Fruit fly (Drosophila melanogaster): ENCODE data around the gene gny.

Gene gny

dm6 chr2L:10386208-10386805 lies 6.4 kb downstream of the gny start, which contains the start of the genes Cdk1 and mRpS7 (continued):
- TF ChIP-seq CG4820 (GFP tag; optimal IDR thresholded peaks at IDR 0.05): peak; percentile 70
- TF ChIP-seq Nf-YC (tag; optimal IDR thresholded peaks at IDR 0.05): peak; percentile 59
- peak; percentile 29 to 62 for TF ChIP-seq dpn (GFP tag; optimal IDR thresholded peaks at IDR 0.05)
- peak; percentile 66 for TF ChIP-seq salm (tag; optimal IDR thresholded peaks at IDR 0.05)
- peak; percentile 12 for TF ChIP-seq nau (GFP tag; optimal IDR thresholded peaks at IDR 0.05)
- peak; percentile 34; the same call in 2 of the 3 replicates for TF ChIP-seq CG34422 (GFP tag; IDR thresholded peaks at IDR 0.05)
- peak; percentile 65; the same call in 2 of the 3 replicates for TF ChIP-seq CG7357 (GFP tag; IDR thresholded peaks at IDR 0.05)
- TF ChIP-seq tio (GFP tag; optimal IDR thresholded peaks at IDR 0.05): peak; percentile 74
- peak; percentile 87 for TF ChIP-seq CG14710 (tag; optimal IDR thresholded peaks at IDR 0.05)
- TF ChIP-seq zen (tag; optimal IDR thresholded peaks at IDR 0.05): peak; percentile 70
- TF ChIP-seq CG15269 (tag; optimal IDR thresholded peaks at IDR 0.05): peak; percentile 83
- TF ChIP-seq Six4 (GFP tag; optimal IDR thresholded peaks at IDR 0.05): peak; percentile 48
- no peak for TF ChIP-seq inv (GFP tag; IDR thresholded peaks at IDR 0.05; ENCODE audit: partially characterized antibody)
- TF ChIP-seq CG1529 (GFP tag; optimal IDR thresholded peaks at IDR 0.05): peak; percentile 45
- peak; percentile 74 for TF ChIP-seq Dp (GFP tag; optimal IDR thresholded peaks at IDR 0.05)
- TF ChIP-seq CG10209 (GFP tag; optimal IDR thresholded peaks at IDR 0.05): peak; percentile 68
- 0 out of 3 replicates have a peak, but pooled peaks have one; percentile 41 for TF ChIP-seq otp (GFP tag; IDR thresholded peaks at IDR 0.05)
- TF ChIP-seq CG8359 (GFP tag; optimal IDR thresholded peaks at IDR 0.05; ENCODE audit: borderline replicate concordance): peak; percentile 27
- 0 out of 2 replicates have a peak, but pooled peaks have one; percentile 16 for TF ChIP-seq Adf1 (GFP tag; IDR thresholded peaks at IDR 0.05)
- TF ChIP-seq CG17612 (GFP tag; IDR thresholded peaks at IDR 0.05): no peak
- no peak for TF ChIP-seq Dip2 (GFP tag; IDR thresholded peaks at IDR 0.05)
- TF ChIP-seq Taf1 (GFP tag; IDR thresholded peaks at IDR 0.05): 0 out of 2 replicates have a peak, but pooled peaks have one; percentile 37
- TF ChIP-seq CG12219 (GFP tag; optimal IDR thresholded peaks at IDR 0.05): peak; percentile 33
- TF ChIP-seq CG30020 (tag; optimal IDR thresholded peaks at IDR 0.05): peak; percentile 100
- TF ChIP-seq CG17328 (GFP tag; IDR thresholded peaks at IDR 0.05): peak; percentile 70
- TF ChIP-seq cwo (GFP tag; optimal IDR thresholded peaks at IDR 0.05): peak; percentile 44
- TF ChIP-seq CG6689 (GFP tag; IDR thresholded peaks at IDR 0.05): peak; percentile 78; the same call in 1 of the 2 replicates
- peak; percentile 85 for TF ChIP-seq CG31441 (GFP tag; IDR thresholded peaks at IDR 0.05)
- peak; percentile 62 for TF ChIP-seq MESR4 (GFP tag; optimal IDR thresholded peaks at IDR 0.05)
- no peak for TF ChIP-seq CG33213 (GFP tag; optimal IDR thresholded peaks at IDR 0.05)
- TF ChIP-seq Ptx1 (GFP tag; IDR thresholded peaks at IDR 0.05): peak; percentile 65
- peak; percentile 70 for TF ChIP-seq CG17829 (tag; optimal IDR thresholded peaks at IDR 0.05)
- peak; percentile 61 for TF ChIP-seq tgo (GFP tag; IDR thresholded peaks at IDR 0.05)
- TF ChIP-seq Awh (GFP tag; IDR thresholded peaks at IDR 0.05): peak; percentile 54; the same call in 1 of the 2 replicates
- no peak for TF ChIP-seq CG6791 (GFP tag; IDR thresholded peaks at IDR 0.05; ENCODE audit: partially characterized antibody)
- peak; percentile 50 for TF ChIP-seq slp2 (GFP tag; optimal IDR thresholded peaks at IDR 0.05)
- TF ChIP-seq CG1647 (GFP tag; optimal IDR thresholded peaks at IDR 0.05): no peak
- TF ChIP-seq CG8388 (GFP tag; optimal IDR thresholded peaks at IDR 0.05): peak; percentile 79
- peak; percentile 76 for TF ChIP-seq CG12659 (GFP tag; optimal IDR thresholded peaks at IDR 0.05)
- peak; percentile 56 for TF ChIP-seq mam (GFP tag; optimal IDR thresholded peaks at IDR 0.05)
- TF ChIP-seq gt (GFP tag; IDR thresholded peaks at IDR 0.05): no peak
- peak; percentile 65 for TF ChIP-seq CG7372 (GFP tag; IDR thresholded peaks at IDR 0.05)
- no peak for TF ChIP-seq CG12236 (GFP tag; optimal IDR thresholded peaks at IDR 0.05)
- peak; percentile 36 for TF ChIP-seq HmgD (GFP tag; optimal IDR thresholded peaks at IDR 0.05)
- peak; percentile 77 for TF ChIP-seq CG9727 (GFP tag; optimal IDR thresholded peaks at IDR 0.05)
- peak; percentile 81 for TF ChIP-seq grau (tag; optimal IDR thresholded peaks at IDR 0.05)
- TF ChIP-seq Dref (GFP tag; IDR thresholded peaks at IDR 0.05): no peak
- TF ChIP-seq jigr1 (GFP tag; IDR thresholded peaks at IDR 0.05): peak; percentile 65; the same call in 1 of the 3 replicates
- no peak for TF ChIP-seq Abd-B (GFP tag; optimal IDR thresholded peaks at IDR 0.05)
